Worm (Caenorhabditis elegans): ENCODE results near the gene Y43F8B.2.

DNA sequence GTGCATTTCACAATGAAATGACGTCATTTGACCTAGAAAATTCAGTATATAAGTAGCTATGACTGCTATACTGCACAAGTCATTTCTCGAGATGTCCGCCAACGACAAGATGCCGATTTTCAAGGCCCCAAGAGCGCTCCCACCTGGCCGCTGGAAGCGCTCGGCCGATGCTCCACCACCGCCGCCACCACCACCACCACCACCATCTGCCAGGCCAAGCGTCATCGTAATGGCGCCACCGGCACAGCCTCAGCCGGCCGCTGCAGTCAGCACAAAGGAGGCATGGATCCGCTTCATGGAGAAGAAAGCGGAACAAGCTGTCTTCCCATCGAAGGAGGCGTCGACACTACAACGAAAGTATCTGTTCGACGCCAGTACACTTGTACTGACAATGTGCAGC is 47.6 kb downstream of the Y43F8B.2 start, which contains the start of gene Y43F8B.28:
- no peak for TF ChIP-seq nhr-12 (tag; optimal IDR thresholded peaks at IDR 0.05)
- no peak for TF ChIP-seq isw-1 (GFP tag; IDR thresholded peaks at IDR 0.05)
- TF ChIP-seq tbx-2 (tag; optimal IDR thresholded peaks at IDR 0.05) = no peak
- TF ChIP-seq ceh-8 (GFP tag; optimal IDR thresholded peaks at IDR 0.05) = no peak
- no peak for TF ChIP-seq ama-1 (optimal IDR thresholded peaks at IDR 0.05)
- TF ChIP-seq lin-13 (GFP tag; optimal IDR thresholded peaks at IDR 0.05) = no peak
- no peak for TF ChIP-seq nhr-77 (tag; optimal IDR thresholded peaks at IDR 0.05)
- no peak for TF ChIP-seq pqm-1 (tag; optimal IDR thresholded peaks at IDR 0.05)
- TF ChIP-seq efl-1 (optimal IDR thresholded peaks at IDR 0.05) = no peak
- TF ChIP-seq efl-1 (GFP tag; optimal IDR thresholded peaks at IDR 0.05 in 1 of 2) = no peak
- no peak for TF ChIP-seq ztf-11 (tag; optimal IDR thresholded peaks at IDR 0.05)
- TF ChIP-seq nhr-237 (tag; optimal IDR thresholded peaks at IDR 0.05) = no peak
- no peak for TF ChIP-seq tlp-1 (tag; optimal IDR thresholded peaks at IDR 0.05)
- TF ChIP-seq mep-1 (tag; optimal IDR thresholded peaks at IDR 0.05) = no peak
- no peak for TF ChIP-seq mef-2 (tag; optimal IDR thresholded peaks at IDR 0.05)
